Worm (Caenorhabditis elegans): Measurements from ENCODE around the gene R10E8.5.

ce11 chrV:18246077-18246476, 8.5 kb upstream of the R10E8.5 start:
- TF ChIP-seq lin-13 (tag; optimal IDR thresholded peaks at IDR 0.05) (no peak), unc-62 (GFP tag; optimal IDR thresholded peaks at IDR 0.05) (no peak), nhr-28 (tag; optimal IDR thresholded peaks at IDR 0.05) (no peak), ces-1 (GFP tag; optimal IDR thresholded peaks at IDR 0.05) (no peak), nhr-12 (tag; optimal IDR thresholded peaks at IDR 0.05) (no peak), unc-39 (tag; optimal IDR thresholded peaks at IDR 0.05) (no peak)
